Worm (Caenorhabditis elegans): ENCODE results near the gene set-30.

ce11 chrX:5009000-5009399, 9.9 kb downstream of the set-30 start, which contains the start of gene hsd-3:
- TF ChIP-seq tra-4 (tag; optimal IDR thresholded peaks at IDR 0.05): no peak
- TF ChIP-seq scrt-1 (GFP tag; IDR thresholded peaks at IDR 0.05): no peak
- no peak for TF ChIP-seq ama-1 (optimal IDR thresholded peaks at IDR 0.05)
- TF ChIP-seq ceh-13 (GFP tag; optimal IDR thresholded peaks at IDR 0.05): no peak
- TF ChIP-seq tbx-11 (GFP tag; IDR thresholded peaks at IDR 0.05): no peak
- TF ChIP-seq pes-1 (GFP tag; IDR thresholded peaks at IDR 0.05): no peak
- TF ChIP-seq ceh-36 (tag; optimal IDR thresholded peaks at IDR 0.05): no peak
- no peak for TF ChIP-seq hnd-1 (tag; optimal IDR thresholded peaks at IDR 0.05)
- no peak for TF ChIP-seq aly-1 (tag; optimal IDR thresholded peaks at IDR 0.05)
- TF ChIP-seq hmg-4 (GFP tag; optimal IDR thresholded peaks at IDR 0.05): no peak
- no peak for TF ChIP-seq hmbx-1 (tag; optimal IDR thresholded peaks at IDR 0.05)
- no peak for TF ChIP-seq B0310.2 (tag; optimal IDR thresholded peaks at IDR 0.05)
- TF ChIP-seq tbx-37 (GFP tag; conservative IDR thresholded peaks at IDR 0.05): no peak

Measured in whole organism, early embryonic.